Fruit fly (Drosophila melanogaster) whole organism, embryonic: Measurements from ENCODE around the gene CG43448.
A peak's percentile ranks its signal among the peaks of the same experiment; 100 is the strongest.

Source experiments
- BEAF-32 ChIP-seq: fragments of 200-800 bp; sonication (Bioruptor generic); optimal IDR thresholded peaks from 3 replicates; lab custom pipeline; 2017; ENCODE audit warnings: missing biosample characterization, missing genetic modification characterization, mild to moderate bottlenecking, moderate library complexity, missing genetic modification reagents
- CG11085 ChIP-seq: fragments of 200-800 bp; sonication (Bioruptor generic); IDR thresholded peaks from 2 replicates; pipeline ENCODE4 v1.3.6; 2022; ENCODE audit warnings: missing biosample characterization, missing genetic modification characterization
- CG13775 ChIP-seq: fragments of 200-800 bp; sonication (Bioruptor generic); optimal IDR thresholded peaks from 3 replicates; lab custom pipeline; 2017; ENCODE audit warnings: missing biosample characterization, mild to moderate bottlenecking, missing genetic modification characterization
- CG14710 ChIP-seq: fragments of 200-800 bp; sonication (Bioruptor generic); optimal IDR thresholded peaks from 3 replicates; lab custom pipeline; 2019; ENCODE audit warnings: missing biosample characterization, mild to moderate bottlenecking, missing genetic modification characterization, moderate library complexity
- CG15269 ChIP-seq: fragments of 200-800 bp; sonication (Bioruptor generic); optimal IDR thresholded peaks from 2 replicates; lab custom pipeline; 2018; ENCODE audit warnings: missing biosample characterization, mild to moderate bottlenecking, missing genetic modification characterization, moderate library complexity
- CG17612 ChIP-seq: fragments of 200-800 bp; sonication (Bioruptor generic); IDR thresholded peaks from 2 replicates; pipeline ENCODE4 v1.3.6; 2022; ENCODE audit warnings: missing biosample characterization, missing genetic modification characterization
- CG18011 ChIP-seq: fragments of 200-800 bp; sonication (Bioruptor generic); optimal IDR thresholded peaks from 2 replicates; lab custom pipeline; 2017; ENCODE audit warnings: missing biosample characterization, missing genetic modification characterization, mild to moderate bottlenecking, moderate library complexity, missing genotype
- CG18599 ChIP-seq: fragments of 200-800 bp; sonication (Bioruptor generic); optimal IDR thresholded peaks from 3 replicates; lab custom pipeline; 2017; ENCODE audit warnings: missing biosample characterization, missing genetic modification characterization, mild to moderate bottlenecking, moderate library complexity, missing genetic modification reagents
- CG2875 ChIP-seq: fragments of 200-800 bp; sonication (Bioruptor generic); optimal IDR thresholded peaks from 2 replicates; lab custom pipeline; 2017; ENCODE audit warnings: missing biosample characterization, mild to moderate bottlenecking, missing genetic modification characterization, missing genetic modification reagents
- CG31365 ChIP-seq: fragments of 200-800 bp; sonication (Bioruptor generic); optimal IDR thresholded peaks from 2 replicates; lab custom pipeline; 2018; ENCODE audit warnings: missing biosample characterization, mild to moderate bottlenecking, missing genetic modification characterization
- CG31441 ChIP-seq: fragments of 200-800 bp; sonication (Bioruptor generic); IDR thresholded peaks from 2 replicates; pipeline ENCODE4 v1.3.6; 2022; ENCODE audit warnings: missing biosample characterization, missing genetic modification characterization
- CG32532 ChIP-seq: fragments of 200-800 bp; sonication (Bioruptor generic); IDR thresholded peaks from 2 replicates; pipeline ENCODE4 v1.3.6; 2022; ENCODE audit warnings: missing biosample characterization, missing genetic modification characterization
- CG34376 ChIP-seq: fragments of 200-800 bp; sonication (Bioruptor generic); optimal IDR thresholded peaks from 2 replicates; lab custom pipeline; 2018; ENCODE audit warnings: missing biosample characterization, mild to moderate bottlenecking, missing genetic modification characterization
- CG4707 ChIP-seq: fragments of 200-800 bp; sonication (Bioruptor generic); optimal IDR thresholded peaks from 2 replicates; lab custom pipeline; 2018; ENCODE audit warnings: missing biosample characterization, mild to moderate bottlenecking, missing genetic modification characterization, moderate library complexity
- CG4854 ChIP-seq: fragments of 200-800 bp; sonication (Bioruptor generic); optimal IDR thresholded peaks from 2 replicates; lab custom pipeline; 2016; ENCODE audit warnings: missing biosample characterization, missing genetic modification characterization, inconsistent platforms
- CG8924 ChIP-seq: fragments of 200-800 bp; optimal IDR thresholded peaks from 3 replicates; lab custom pipeline; 2019; ENCODE audit warnings: missing biosample characterization, mild to moderate bottlenecking, missing genetic modification characterization, moderate library complexity
- CG9215 ChIP-seq: fragments of 200-800 bp; sonication (Bioruptor generic); IDR thresholded peaks from 2 replicates; pipeline ENCODE4 v1.3.6; 2022; ENCODE audit warnings: missing biosample characterization, missing genetic modification characterization
- Dad ChIP-seq: fragments of 200-800 bp; sonication (Bioruptor generic); optimal IDR thresholded peaks from 3 replicates; lab custom pipeline; 2016; ENCODE audit warnings: missing biosample characterization, missing genetic modification characterization
- Fer1 ChIP-seq: fragments of 200-800 bp; sonication (Bioruptor generic); optimal IDR thresholded peaks from 2 replicates; lab custom pipeline; 2017; ENCODE audit warnings: missing biosample characterization, mild to moderate bottlenecking, missing genetic modification characterization
- Gug ChIP-seq: fragments of 200-800 bp; sonication (Bioruptor generic); IDR thresholded peaks from 4 replicates; pipeline ENCODE4 v1.3.6; 2022; ENCODE audit warnings: missing biosample characterization, missing genetic modification characterization
- HLHmδ ChIP-seq: fragments of 200-800 bp; sonication (Bioruptor generic); optimal IDR thresholded peaks from 2 replicates; lab custom pipeline; 2018; ENCODE audit warnings: missing biosample characterization, mild to moderate bottlenecking, missing genetic modification characterization, moderate library complexity
- Hr39 ChIP-seq: fragments of >200 bp; optimal IDR thresholded peaks from 2 replicates; lab custom pipeline; 2017
- NK7.1 ChIP-seq: fragments of 200-800 bp; sonication (Bioruptor generic); optimal IDR thresholded peaks from 3 replicates; lab custom pipeline; 2016; ENCODE audit warnings: missing biosample characterization, missing genetic modification characterization
- Oaz ChIP-seq: fragments of 200-800 bp; sonication (Bioruptor generic); IDR thresholded peaks from 2 replicates; pipeline ENCODE4 v1.3.6; 2022; ENCODE audit warnings: missing biosample characterization, missing genetic modification characterization
- Ptx1 ChIP-seq: fragments of 200-800 bp; sonication (Bioruptor generic); IDR thresholded peaks from 2 replicates; pipeline ENCODE4 v1.3.6; 2022; ENCODE audit warnings: missing biosample characterization, missing genetic modification characterization
- Ravus ChIP-seq: fragments of 200-800 bp; sonication (Bioruptor generic); IDR thresholded peaks from 2 replicates; pipeline ENCODE4 v1.3.6; 2022; ENCODE audit warnings: missing biosample characterization, missing genetic modification characterization
- YL-1 ChIP-seq: fragments of 200-800 bp; sonication (Bioruptor generic); optimal IDR thresholded peaks from 3 replicates; lab custom pipeline; 2017; ENCODE audit warnings: missing biosample characterization, mild to moderate bottlenecking, missing genetic modification characterization
- ac ChIP-seq: fragments of 200-800 bp; sonication (Bioruptor generic); optimal IDR thresholded peaks from 3 replicates; lab custom pipeline; 2017; ENCODE audit warnings: missing biosample characterization, mild to moderate bottlenecking, missing genetic modification characterization
- ap ChIP-seq: fragments of 200-800 bp; sonication (Bioruptor generic); IDR thresholded peaks from 2 replicates; pipeline ENCODE4 v1.3.6; 2022; ENCODE audit warnings: missing biosample characterization, missing genetic modification characterization
- ash1 ChIP-seq: fragments of 200-800 bp; sonication (Bioruptor generic); optimal IDR thresholded peaks from 2 replicates; lab custom pipeline; 2018; ENCODE audit warnings: missing biosample characterization, mild to moderate bottlenecking, missing genetic modification characterization
- az2 ChIP-seq: fragments of 200-800 bp; sonication (Bioruptor generic); optimal IDR thresholded peaks from 3 replicates; lab custom pipeline; 2016; ENCODE audit warnings: missing biosample characterization, missing genetic modification characterization
- cato ChIP-seq: fragments of 200-800 bp; sonication (Bioruptor generic); optimal IDR thresholded peaks from 2 replicates; lab custom pipeline; 2016; ENCODE audit warnings: missing biosample characterization, missing genetic modification characterization, borderline replicate concordance
- crc ChIP-seq: fragments of 200-800 bp; sonication (Bioruptor generic); optimal IDR thresholded peaks from 2 replicates; lab custom pipeline; 2016; ENCODE audit warnings: missing biosample characterization, missing genetic modification characterization
- croc ChIP-seq: fragments of 200-800 bp; sonication (Bioruptor generic); conservative IDR thresholded peaks from 3 replicates; pipeline ENCODE4 v1.3.6; 2022; ENCODE audit warnings: missing biosample characterization, missing genetic modification characterization
- dimm ChIP-seq: fragments of 200-800 bp; sonication (Bioruptor generic); IDR thresholded peaks from 2 replicates; pipeline ENCODE4 v1.3.6; 2022; ENCODE audit warnings: missing biosample characterization, missing genetic modification characterization
- dpn ChIP-seq, 2 experiments: fragments of 200-800 bp; sonication (Bioruptor generic); optimal IDR thresholded peaks; 3 replicates each; lab custom pipeline; 2016; ENCODE audit warnings: missing biosample characterization in 2 of 2, missing genetic modification characterization in 2 of 2
- fd64A ChIP-seq: fragments of 200-800 bp; sonication (Bioruptor generic); optimal IDR thresholded peaks from 3 replicates; lab custom pipeline; 2018; ENCODE audit warnings: missing biosample characterization, mild to moderate bottlenecking, missing genetic modification characterization
- gfzf ChIP-seq: fragments of 200-800 bp; sonication (Bioruptor generic); optimal IDR thresholded peaks from 2 replicates; lab custom pipeline; 2016; ENCODE audit warnings: missing biosample characterization, mild to moderate bottlenecking, missing genetic modification characterization, moderate library complexity
- gro ChIP-seq: fragments of 200-800 bp; sonication (Bioruptor generic); optimal IDR thresholded peaks from 2 replicates; lab custom pipeline; 2016; ENCODE audit warnings: missing biosample characterization, missing genetic modification characterization
- gsb-n ChIP-seq: fragments of 200-800 bp; sonication (Bioruptor generic); optimal IDR thresholded peaks from 3 replicates; lab custom pipeline; 2018; ENCODE audit warnings: missing biosample characterization, mild to moderate bottlenecking, missing genetic modification characterization
- lilli ChIP-seq: fragments of 200-800 bp; sonication (Bioruptor generic); optimal IDR thresholded peaks from 3 replicates; lab custom pipeline; 2016; ENCODE audit warnings: missing biosample characterization, missing genetic modification characterization
- psq ChIP-seq: fragments of 200-800 bp; sonication (Bioruptor generic); optimal IDR thresholded peaks from 2 replicates; lab custom pipeline; 2017; ENCODE audit warnings: missing biosample characterization, missing genetic modification characterization
- rib ChIP-seq: fragments of 200-800 bp; sonication (Bioruptor generic); IDR thresholded peaks from 2 replicates; pipeline ENCODE4 v1.3.6; 2022; ENCODE audit warnings: missing biosample characterization, missing genetic modification characterization
- ro ChIP-seq: fragments of 200-800 bp; sonication (Bioruptor generic); IDR thresholded peaks from 2 replicates; pipeline ENCODE4 v1.3.6; 2022; ENCODE audit warnings: missing biosample characterization, missing genetic modification characterization
- tna ChIP-seq: fragments of 200-800 bp; sonication (Bioruptor generic); IDR thresholded peaks from 2 replicates; pipeline ENCODE4 v1.3.6; 2022; ENCODE audit warnings: missing biosample characterization, missing genetic modification characterization; ENCODE audit not compliant: partially characterized antibody
- trem ChIP-seq: fragments of 200-800 bp; optimal IDR thresholded peaks from 3 replicates; lab custom pipeline; 2019; ENCODE audit warnings: missing biosample characterization, mild to moderate bottlenecking, missing genetic modification characterization, moderate library complexity
- unc-4 ChIP-seq: fragments of 200-800 bp; sonication (Bioruptor generic); IDR thresholded peaks from 2 replicates; pipeline ENCODE4 v1.3.6; 2022; ENCODE audit warnings: missing biosample characterization, missing genetic modification characterization; ENCODE audit not compliant: partially characterized antibody
- vfl ChIP-seq: fragments of 200-800 bp; sonication (Bioruptor generic); optimal IDR thresholded peaks from 2 replicates; lab custom pipeline; 2016; ENCODE audit warnings: missing biosample characterization, missing genetic modification characterization
- vnd ChIP-seq: fragments of 200-800 bp; sonication (Bioruptor generic); IDR thresholded peaks from 3 replicates; pipeline ENCODE4 v1.3.6; 2022; ENCODE audit warnings: missing biosample characterization, missing genetic modification characterization; ENCODE audit not compliant: partially characterized antibody

Gene CG43448

DNA sequence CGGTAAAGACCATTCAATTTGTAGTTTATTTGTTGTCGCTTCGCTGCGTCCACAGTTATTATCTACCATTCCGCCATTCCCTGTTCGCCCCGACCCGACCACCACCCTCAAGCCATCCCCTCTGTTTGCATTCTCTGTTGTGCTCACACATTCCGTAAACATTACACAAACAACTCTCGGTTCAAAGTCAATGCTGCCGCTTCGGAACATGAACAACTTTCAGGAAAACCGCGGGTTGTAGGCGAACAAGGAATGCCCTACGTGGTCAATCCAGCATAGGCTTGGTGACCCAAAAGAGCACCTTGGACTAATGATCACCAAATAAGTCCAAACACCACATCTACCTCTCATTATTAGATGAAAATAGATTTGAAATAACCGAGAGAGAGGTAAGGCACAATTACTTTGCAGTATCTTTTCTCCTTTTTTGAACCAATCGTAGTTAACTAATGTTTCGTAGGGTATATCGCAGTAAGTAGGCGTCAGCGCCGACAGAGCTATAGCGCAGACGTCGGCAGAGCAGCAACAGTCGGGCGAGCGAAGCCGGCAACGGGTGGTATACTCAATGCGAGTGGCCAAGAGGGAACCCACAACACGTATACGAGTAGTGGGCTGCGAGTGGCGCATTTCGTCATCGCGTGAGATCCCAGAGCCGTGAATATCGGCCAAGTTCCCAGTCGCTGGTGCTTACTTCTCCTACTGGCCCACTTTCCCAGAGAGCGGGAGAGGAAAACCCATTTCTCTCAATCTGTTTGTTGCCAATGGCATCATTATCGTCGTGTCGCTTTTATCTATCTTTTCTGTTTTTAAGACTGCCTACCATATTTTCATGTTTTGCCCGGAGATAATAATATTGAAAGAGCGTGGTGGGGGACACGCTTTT lies 34.2 kb downstream of the CG43448 start (continued):
- peak; percentile 83 for TF ChIP-seq CG17612 (GFP tag; lab: Robert Waterston, UW)
- peak; percentile 78; the same call in 1 of the 2 replicates for TF ChIP-seq rib (GFP tag; lab: Robert Waterston, UW)
- TF ChIP-seq CG2875 (GFP tag; lab: Kevin White, UChicago), result peak; percentile 86
- TF ChIP-seq CG8924 (tag; lab: Kevin White, UChicago), result peak; percentile 97
- peak; percentile 91 for TF ChIP-seq CG32532 (GFP tag; lab: Robert Waterston, UW)
- no peak for TF ChIP-seq Hr39 (lab: Kevin White, UChicago)
- TF ChIP-seq Ravus, result peak; percentile 92
- no peak for TF ChIP-seq ac (GFP tag; lab: Kevin White, UChicago)
- TF ChIP-seq CG4707, result peak; percentile 60
- peak; percentile 94 for TF ChIP-seq Gug (GFP tag; lab: Robert Waterston, UW)
- peak; percentile 94 for TF ChIP-seq dimm
- TF ChIP-seq Fer1 (GFP tag; lab: Kevin White, UChicago), result peak; percentile 98
- peak; percentile 96 for TF ChIP-seq lilli (GFP tag; lab: Kevin White, UChicago)
- TF ChIP-seq unc-4, result 0 out of 2 replicates have a peak, but pooled peaks have one; percentile 3
- TF ChIP-seq fd64A (GFP tag; lab: Kevin White, UChicago), result peak; percentile 91
- TF ChIP-seq vnd (GFP tag; lab: Robert Waterston, UW), result no peak
- peak; percentile 95 for TF ChIP-seq crc (GFP tag; lab: Kevin White, UChicago)
- peak; percentile 98 for TF ChIP-seq CG18599 (GFP tag; lab: Kevin White, UChicago)
- peak; percentile 25 for TF ChIP-seq gfzf (GFP tag; lab: Kevin White, UChicago)
- peak; percentile 95 for TF ChIP-seq CG14710 (tag; lab: Kevin White, UChicago)
- TF ChIP-seq CG9215 (GFP tag; lab: Robert Waterston, UW), result peak; percentile 90
- peak; percentile 97 for TF ChIP-seq NK7.1 (GFP tag; lab: Kevin White, UChicago)
- no peak for TF ChIP-seq tna (GFP tag; lab: Robert Waterston, UW)
- peak; percentile 94 for TF ChIP-seq psq
- peak; percentile 97 for TF ChIP-seq Dad (GFP tag; lab: Kevin White, UChicago)
- peak; percentile 28 for TF ChIP-seq BEAF-32 (GFP tag; lab: Kevin White, UChicago)
- TF ChIP-seq cato (GFP tag; lab: Kevin White, UChicago), result peak; percentile 77
- peak; percentile 94 for TF ChIP-seq CG31441 (GFP tag; lab: Robert Waterston, UW)
- TF ChIP-seq Ptx1 (GFP tag; lab: Robert Waterston, UW), result peak; percentile 95
- peak; percentile 76 for TF ChIP-seq gsb-n
- peak; percentile 91 for TF ChIP-seq CG15269 (tag; lab: Kevin White, UChicago)
- peak; percentile 96 for TF ChIP-seq ap (GFP tag; lab: Robert Waterston, UW)
- TF ChIP-seq CG34376 (GFP tag; lab: Kevin White, UChicago), result peak; percentile 87
- TF ChIP-seq ro (GFP tag; lab: Robert Waterston, UW), result peak; percentile 85
- TF ChIP-seq vfl, result peak; percentile 92
- TF ChIP-seq dpn (GFP tag; optimal IDR thresholded peaks at IDR 0.05; lab: Kevin White, UChicago), result peak; percentile 96 to 99
- peak; percentile 56 for TF ChIP-seq YL-1
- peak; percentile 97 for TF ChIP-seq CG4854
- peak; percentile 94 for TF ChIP-seq Oaz
- peak; percentile 92 for TF ChIP-seq trem (tag; lab: Kevin White, UChicago)
- TF ChIP-seq az2 (GFP tag; lab: Kevin White, UChicago), result peak; percentile 93
- TF ChIP-seq CG11085, result peak; percentile 86
- TF ChIP-seq HLHmδ, result peak; percentile 90
- peak; percentile 76 for TF ChIP-seq ash1 (GFP tag; lab: Kevin White, UChicago)
- TF ChIP-seq croc (GFP tag; lab: Robert Waterston, UW), result peak; percentile 91
- TF ChIP-seq gro (GFP tag; lab: Kevin White, UChicago), result peak; percentile 98
- TF ChIP-seq CG13775 (GFP tag; lab: Kevin White, UChicago), result peak; percentile 85
- peak; percentile 89 for TF ChIP-seq CG31365 (tag; lab: Kevin White, UChicago)
- TF ChIP-seq CG18011 (GFP tag; lab: Kevin White, UChicago), result peak; percentile 69
